Fruit fly (Drosophila melanogaster) whole organism, pupa: ENCODE measurements around the gene CG6244.
A peak's percentile ranks its signal among the peaks of the same experiment; 100 is the strongest.

ENCODE experiments used
- CG10348 ChIP-seq: fragments of 200-800 bp; sonication (Bioruptor generic); IDR thresholded peaks from 2 replicates; pipeline ENCODE4 v1.3.6; 2022; ENCODE audit warnings: missing biosample characterization, missing genetic modification characterization
- CG12605 ChIP-seq: fragments of 200-800 bp; sonication (Bioruptor generic); IDR thresholded peaks from 2 replicates; pipeline ENCODE4 v1.3.6; 2022; ENCODE audit warnings: missing biosample characterization, missing genetic modification characterization
- CG13204 ChIP-seq: fragments of 200-800 bp; sonication (Bioruptor generic); optimal IDR thresholded peaks from 2 replicates; lab custom pipeline; 2018; ENCODE audit warnings: missing biosample characterization, mild to moderate bottlenecking, missing genetic modification characterization, moderate library complexity
- CG14655 ChIP-seq: fragments of 200-800 bp; sonication (Bioruptor generic); optimal IDR thresholded peaks from 3 replicates; lab custom pipeline; 2017; ENCODE audit warnings: mild to moderate bottlenecking, missing biosample characterization, missing genetic modification reagents, missing genetic modification characterization
- CG15710 ChIP-seq: fragments of 200-800 bp; sonication (Bioruptor generic); optimal IDR thresholded peaks from 2 replicates; lab custom pipeline; 2018; ENCODE audit warnings: missing biosample characterization, mild to moderate bottlenecking, missing genetic modification characterization, moderate library complexity
- CG17806 ChIP-seq: fragments of 200-800 bp; sonication (Bioruptor generic); optimal IDR thresholded peaks from 2 replicates; lab custom pipeline; 2018; ENCODE audit warnings: missing biosample characterization, mild to moderate bottlenecking, missing genetic modification characterization, moderate library complexity
- CG32121 ChIP-seq: fragments of 200-800 bp; sonication (Bioruptor generic); IDR thresholded peaks from 2 replicates; pipeline ENCODE4 v1.3.6; 2022; ENCODE audit warnings: missing biosample characterization, missing genetic modification characterization
- CG34367 ChIP-seq: fragments of 200-800 bp; sonication (Bioruptor generic); optimal IDR thresholded peaks from 2 replicates; lab custom pipeline; 2018; ENCODE audit warnings: missing biosample characterization, mild to moderate bottlenecking, missing genetic modification characterization
- CG4496 ChIP-seq: fragments of 200-800 bp; sonication (Bioruptor generic); IDR thresholded peaks from 3 replicates; pipeline ENCODE4 v1.3.6; 2022; ENCODE audit warnings: missing biosample characterization, missing genetic modification characterization
- CG8159 ChIP-seq: fragments of 200-800 bp; sonication (Bioruptor generic); optimal IDR thresholded peaks from 3 replicates; lab custom pipeline; 2018; ENCODE audit warnings: missing biosample characterization, mild to moderate bottlenecking, missing genetic modification characterization, moderate library complexity
- CG8301 ChIP-seq: fragments of 200-800 bp; sonication (Bioruptor generic); optimal IDR thresholded peaks from 2 replicates; lab custom pipeline; 2018; ENCODE audit warnings: missing biosample characterization, mild to moderate bottlenecking, missing genetic modification characterization
- CG9948 ChIP-seq: fragments of 200-800 bp; sonication (Bioruptor generic); optimal IDR thresholded peaks from 2 replicates; lab custom pipeline; 2018; ENCODE audit warnings: missing biosample characterization, mild to moderate bottlenecking, missing genetic modification characterization, moderate library complexity
- D1 ChIP-seq: fragments of 200-800 bp; sonication (Bioruptor generic); optimal IDR thresholded peaks from 2 replicates; lab custom pipeline; 2018; ENCODE audit warnings: missing biosample characterization, mild to moderate bottlenecking, missing genetic modification characterization, moderate library complexity
- EcR ChIP-seq: fragments of 200-800 bp; sonication (Bioruptor generic); optimal IDR thresholded peaks from 3 replicates; lab custom pipeline; 2019; ENCODE audit warnings: missing biosample characterization, missing genetic modification characterization, mild to moderate bottlenecking, moderate library complexity, missing genetic modification reagents
- Ets98B ChIP-seq: fragments of 200-800 bp; sonication (Bioruptor generic); IDR thresholded peaks from 2 replicates; pipeline ENCODE4 v1.3.6; 2022; ENCODE audit warnings: missing biosample characterization, missing genetic modification characterization
- Pif1A ChIP-seq: fragments of 200-800 bp; sonication (Bioruptor generic); optimal IDR thresholded peaks from 3 replicates; lab custom pipeline; 2016; ENCODE audit warnings: missing biosample characterization, missing genetic modification characterization
- Pif1B ChIP-seq: fragments of 200-800 bp; sonication (Bioruptor generic); optimal IDR thresholded peaks from 3 replicates; lab custom pipeline; 2016; ENCODE audit warnings: missing biosample characterization, missing genetic modification characterization
- Snoo ChIP-seq: fragments of 200-800 bp; sonication (Bioruptor generic); optimal IDR thresholded peaks from 3 replicates; lab custom pipeline; 2017; ENCODE audit warnings: missing biosample characterization, mild to moderate bottlenecking, missing genetic modification characterization, inconsistent platforms
- fd96Ca ChIP-seq: fragments of 200-800 bp; sonication (Bioruptor generic); IDR thresholded peaks from 3 replicates; pipeline ENCODE4 v1.3.6; 2022; ENCODE audit warnings: missing biosample characterization, missing genetic modification characterization
- gl ChIP-seq: fragments of 200-800 bp; sonication (Bioruptor generic); optimal IDR thresholded peaks from 2 replicates; lab custom pipeline; 2018; ENCODE audit warnings: missing biosample characterization, mild to moderate bottlenecking, missing genetic modification characterization
- rn ChIP-seq: fragments of 200-800 bp; sonication (Bioruptor generic); IDR thresholded peaks from 2 replicates; pipeline ENCODE4 v1.3.6; 2022; ENCODE audit warnings: missing biosample characterization, missing genetic modification characterization

CG6244 gene

dm6 chr3L:15815353-15816142 is 7.4 kb downstream of the CG6244 start:
- TF ChIP-seq CG12605 (GFP tag; lab: Robert Waterston, UW) (peak; percentile 75), CG9948 (peak; percentile 96), D1 (tag; lab: Kevin White, UChicago) (peak; percentile 95), CG34367 (tag; lab: Kevin White, UChicago) (peak; percentile 91), gl (tag; lab: Kevin White, UChicago) (peak; percentile 65), Pif1B (peak; percentile 85), rn (GFP tag; lab: Robert Waterston, UW) (peak; percentile 64), CG17806 (peak; percentile 95), Snoo (tag; lab: Kevin White, UChicago) (peak; percentile 90), Pif1A (peak; percentile 85), CG13204 (no peak), fd96Ca (GFP tag; lab: Robert Waterston, UW) (no peak), CG15710 (tag; lab: Kevin White, UChicago) (peak; percentile 91), CG32121 (GFP tag; lab: Robert Waterston, UW) (peak; percentile 86), Ets98B (GFP tag; lab: Robert Waterston, UW) (peak; percentile 81), CG4496 (GFP tag; lab: Robert Waterston, UW) (no peak; the same call in 2 of the 3 replicates), CG8159 (tag; lab: Kevin White, UChicago) (peak; percentile 95), CG10348 (GFP tag; lab: Robert Waterston, UW) (no peak), CG8301 (peak; percentile 93), CG14655 (GFP tag; lab: Kevin White, UChicago) (peak; percentile 94), EcR (GFP tag; lab: Kevin White, UChicago) (peak; percentile 30)

dm6 chr3L:15816143-15816487 is 8.0 kb downstream of the CG6244 start, which contains the start of gene fwe:
fwe (minus strand) TSS chr3L:15816410.
- TF ChIP-seq CG9948 = no peak
- no peak for TF ChIP-seq gl (tag; lab: Kevin White, UChicago)
- TF ChIP-seq CG13204 = no peak
- TF ChIP-seq fd96Ca (GFP tag; lab: Robert Waterston, UW) = no peak
- TF ChIP-seq EcR (GFP tag; lab: Kevin White, UChicago) = no peak
- no peak for TF ChIP-seq CG15710 (tag; lab: Kevin White, UChicago)
- TF ChIP-seq CG8301 = no peak
- TF ChIP-seq CG14655 (GFP tag; lab: Kevin White, UChicago) = no peak
- TF ChIP-seq Pif1A = no peak
- no peak for TF ChIP-seq rn (GFP tag; lab: Robert Waterston, UW)
- TF ChIP-seq Ets98B (GFP tag; lab: Robert Waterston, UW) = no peak
- TF ChIP-seq CG4496 (GFP tag; lab: Robert Waterston, UW) = no peak
- no peak for TF ChIP-seq CG32121 (GFP tag; lab: Robert Waterston, UW)
- TF ChIP-seq CG12605 (GFP tag; lab: Robert Waterston, UW) = no peak
- no peak for TF ChIP-seq CG34367 (tag; lab: Kevin White, UChicago)

dm6 chr3L:15816714-15817113 is 8.6 kb downstream of the CG6244 start, which contains the start of gene CkIIalpha-i1:
CkIIalpha-i1 (plus strand) TSS chr3L:15816979.
- no peak for TF ChIP-seq Pif1A
- TF ChIP-seq gl (tag; lab: Kevin White, UChicago) = no peak
- TF ChIP-seq rn (GFP tag; lab: Robert Waterston, UW) = no peak
- TF ChIP-seq CG34367 (tag; lab: Kevin White, UChicago) = no peak
- TF ChIP-seq CG17806 = no peak
- TF ChIP-seq fd96Ca (GFP tag; lab: Robert Waterston, UW) = no peak
- TF ChIP-seq Pif1B = no peak
- TF ChIP-seq CG8301 = no peak
- TF ChIP-seq Snoo (tag; lab: Kevin White, UChicago) = no peak
- no peak for TF ChIP-seq CG10348 (GFP tag; lab: Robert Waterston, UW)
- TF ChIP-seq CG13204 = no peak
- TF ChIP-seq CG4496 (GFP tag; lab: Robert Waterston, UW) = no peak
- TF ChIP-seq Ets98B (GFP tag; lab: Robert Waterston, UW) = no peak
- TF ChIP-seq CG15710 (tag; lab: Kevin White, UChicago) = no peak
- TF ChIP-seq EcR (GFP tag; lab: Kevin White, UChicago) = no peak
- TF ChIP-seq CG32121 (GFP tag; lab: Robert Waterston, UW) = no peak
- TF ChIP-seq D1 (tag; lab: Kevin White, UChicago) = no peak
- no peak for TF ChIP-seq CG8159 (tag; lab: Kevin White, UChicago)

- TF ChIP-seq CG34367 (tag; lab: Kevin White, UChicago) (no peak), CG12605 (GFP tag; lab: Robert Waterston, UW) (peak; percentile 10; the same call in 1 of the 2 replicates), CG4496 (GFP tag; lab: Robert Waterston, UW) (peak; percentile 59; the same call in 1 of the 3 replicates)
- TF ChIP-seq, all 21 proteins: peak for 2
These were observed 15.8 kb downstream of the CG6244 start for dm6 chr3L:15823780-15824423.

- TF ChIP-seq D1 (tag; lab: Kevin White, UChicago) (no peak), CG32121 (GFP tag; lab: Robert Waterston, UW) (peak; percentile 77), fd96Ca (GFP tag; lab: Robert Waterston, UW) (peak; percentile 50; the same call in 2 of the 3 replicates), CG15710 (tag; lab: Kevin White, UChicago) (no peak), Ets98B (GFP tag; lab: Robert Waterston, UW) (peak; percentile 70), CG10348 (GFP tag; lab: Robert Waterston, UW) (no peak), CG4496 (GFP tag; lab: Robert Waterston, UW) (peak; percentile 85), CG12605 (GFP tag; lab: Robert Waterston, UW) (peak; percentile 52; the same call in 1 of the 2 replicates), EcR (GFP tag; lab: Kevin White, UChicago) (peak; percentile 98), Pif1A (no peak), CG14655 (GFP tag; lab: Kevin White, UChicago) (peak; percentile 35), CG8301 (peak; percentile 13), CG34367 (tag; lab: Kevin White, UChicago) (no peak), CG9948 (no peak)
These were observed 16.4 kb downstream of the CG6244 start for dm6 chr3L:15824537-15824936.
